Fruit fly (Drosophila melanogaster): ENCODE results near the gene dbe.

- TF ChIP-seq CG8478 (optimal IDR thresholded peaks at IDR 0.05) (no peak), CTCF (optimal IDR thresholded peaks at IDR 0.05) (no peak)
Measured at dm6 chr2L:873724-874504, 4.3 kb upstream of the dbe start.
